Worm (Caenorhabditis elegans) whole organism, L2 larva: ENCODE data around the gene F44E2.6.

ENCODE experiments used
- C34F6.9 ChIP-seq: fragments of 150-350 bp; optimal IDR thresholded peaks from 2 replicates; lab custom pipeline; 2014; ENCODE audit warnings: missing biosample characterization, missing genetic modification characterization
- R02D3.7 ChIP-seq: fragments of 150-350 bp; optimal IDR thresholded peaks from 2 replicates; lab custom pipeline; 2014; ENCODE audit warnings: missing biosample characterization, missing genetic modification characterization
- ZK546.5 ChIP-seq: sonication (generic microtip); optimal IDR thresholded peaks from 2 replicates; lab custom pipeline; 2017; ENCODE audit warnings: missing biosample characterization, missing genetic modification characterization
- alr-1 ChIP-seq: fragments of 150-350 bp; optimal IDR thresholded peaks from 2 replicates; lab custom pipeline; 2014; ENCODE audit warnings: missing biosample characterization, missing genetic modification characterization
- ama-1 ChIP-seq: fragments of 150-350 bp; optimal IDR thresholded peaks from 2 replicates; lab custom pipeline; 2018; ENCODE audit warnings: inconsistent platforms
- ceh-16 ChIP-seq: fragments of 150-350 bp; optimal IDR thresholded peaks from 2 replicates; lab custom pipeline; 2014; ENCODE audit warnings: missing biosample characterization, missing genetic modification characterization
- ceh-82 ChIP-seq: fragments of 150-350 bp; optimal IDR thresholded peaks from 2 replicates; lab custom pipeline; 2014; ENCODE audit warnings: missing biosample characterization, missing genetic modification characterization
- egl-27 ChIP-seq: sonication (generic microtip); optimal IDR thresholded peaks from 3 replicates; lab custom pipeline; 2017; ENCODE audit warnings: missing biosample characterization, missing genetic modification reagents, missing genetic modification characterization
- elt-1 ChIP-seq: fragments of 150-350 bp; optimal IDR thresholded peaks from 2 replicates; lab custom pipeline; 2014; ENCODE audit warnings: missing biosample characterization, missing genetic modification characterization
- elt-3 ChIP-seq: sonication (generic microtip); optimal IDR thresholded peaks from 2 replicates; lab custom pipeline; 2017; ENCODE audit warnings: missing biosample characterization, missing genetic modification characterization
- fos-1 ChIP-seq: fragments of 150-350 bp; optimal IDR thresholded peaks from 2 replicates; lab custom pipeline; 2014; ENCODE audit warnings: missing biosample characterization, missing genetic modification characterization
- gmeb-1 ChIP-seq: fragments of 150-350 bp; optimal IDR thresholded peaks from 2 replicates; lab custom pipeline; 2014; ENCODE audit warnings: missing biosample characterization, missing genetic modification characterization
- lin-13 ChIP-seq: fragments of 150-350 bp; optimal IDR thresholded peaks from 2 replicates; lab custom pipeline; 2014; ENCODE audit warnings: missing biosample characterization, missing genetic modification reagents, missing genetic modification characterization
- lin-39 ChIP-seq: fragments of 150-350 bp; optimal IDR thresholded peaks from 2 replicates; lab custom pipeline; 2014; ENCODE audit warnings: missing biosample characterization, missing genetic modification reagents, missing genetic modification characterization
- lsy-2 ChIP-seq, 2 experiments: fragments of 150-350 bp in 1 of 2; sonication (generic microtip) in 1 of 2; optimal IDR thresholded peaks; 2 replicates each; lab custom pipeline; 2014 to 2017; ENCODE audit warnings: missing biosample characterization in 2 of 2, missing genetic modification characterization in 2 of 2
- nhr-11 ChIP-seq: fragments of 150-350 bp; optimal IDR thresholded peaks from 2 replicates; lab custom pipeline; 2014; ENCODE audit warnings: missing biosample characterization, missing genetic modification characterization
- nhr-12 ChIP-seq: fragments of 150-350 bp; optimal IDR thresholded peaks from 2 replicates; lab custom pipeline; 2014; ENCODE audit warnings: missing biosample characterization, missing genetic modification characterization
- nhr-21 ChIP-seq: fragments of 150-350 bp; optimal IDR thresholded peaks from 2 replicates; lab custom pipeline; 2014; ENCODE audit warnings: missing biosample characterization, missing genetic modification characterization
- nhr-237 ChIP-seq: fragments of 150-350 bp; optimal IDR thresholded peaks from 2 replicates; lab custom pipeline; 2014; ENCODE audit warnings: missing biosample characterization, missing genetic modification characterization
- nhr-25 ChIP-seq: fragments of 150-350 bp; sonication (generic microtip); optimal IDR thresholded peaks from 3 replicates; lab custom pipeline; 2014; ENCODE audit warnings: missing biosample characterization, missing genetic modification characterization
- nhr-6 ChIP-seq: fragments of 150-350 bp; optimal IDR thresholded peaks from 2 replicates; lab custom pipeline; 2014; ENCODE audit warnings: missing biosample characterization, missing genetic modification characterization
- nhr-77 ChIP-seq: fragments of 150-350 bp; optimal IDR thresholded peaks from 2 replicates; lab custom pipeline; 2014; ENCODE audit warnings: missing biosample characterization, missing genetic modification characterization
- peb-1 ChIP-seq: fragments of 150-350 bp; optimal IDR thresholded peaks from 2 replicates; lab custom pipeline; 2014; ENCODE audit warnings: missing biosample characterization, missing genetic modification characterization
- sem-4 ChIP-seq: fragments of 150-350 bp; optimal IDR thresholded peaks from 2 replicates; lab custom pipeline; 2014; ENCODE audit warnings: missing biosample characterization, missing genetic modification reagents, missing genetic modification characterization
- skn-1 ChIP-seq: sonication (generic microtip); optimal IDR thresholded peaks from 2 replicates; lab custom pipeline; 2017; ENCODE audit warnings: missing biosample characterization, missing genetic modification characterization
- sma-3 ChIP-seq: sonication (generic microtip); optimal IDR thresholded peaks from 2 replicates; lab custom pipeline; 2016; ENCODE audit warnings: missing genetic modification reagents, missing genetic modification characterization, missing compliant biosample characterization
- sma-9 ChIP-seq, 2 experiments: fragments of 150-350 bp in 1 of 2; sonication (generic microtip) in 1 of 2; optimal IDR thresholded peaks; 2 replicates each; lab custom pipeline; 2014 to 2016; ENCODE audit warnings: missing genetic modification characterization in 2 of 2, mild to moderate bottlenecking in 1 of 2, missing biosample characterization in 1 of 2, missing compliant biosample characterization in 1 of 2, missing genetic modification reagents in 1 of 2, moderate library complexity in 1 of 2
- unc-39 ChIP-seq: fragments of 150-350 bp; optimal IDR thresholded peaks from 2 replicates; lab custom pipeline; 2014; ENCODE audit warnings: missing biosample characterization, missing genetic modification characterization
- unc-55 ChIP-seq: fragments of 150-350 bp; sonication (generic microtip); optimal IDR thresholded peaks from 3 replicates; lab custom pipeline; 2014; ENCODE audit warnings: missing biosample characterization, missing genetic modification reagents, missing genetic modification characterization
- unc-62 ChIP-seq: fragments of 150-350 bp; optimal IDR thresholded peaks from 2 replicates; lab custom pipeline; 2014; ENCODE audit warnings: missing biosample characterization, missing genetic modification reagents, missing genetic modification characterization
- zag-1 ChIP-seq: fragments of 150-350 bp; optimal IDR thresholded peaks from 2 replicates; lab custom pipeline; 2014; ENCODE audit warnings: missing biosample characterization, missing genetic modification characterization
- ztf-1 ChIP-seq: fragments of 200-800 bp; sonication (Bioruptor generic); conservative IDR thresholded peaks from 2 replicates; pipeline ENCODE4 v1.3.6; 2022; ENCODE audit warnings: missing genetic modification characterization, missing compliant biosample characterization
- ztf-11 ChIP-seq: sonication (generic microtip); optimal IDR thresholded peaks from 2 replicates; lab custom pipeline; 2017; ENCODE audit warnings: missing biosample characterization, missing genetic modification characterization
- ztf-4 ChIP-seq: fragments of 150-350 bp; optimal IDR thresholded peaks from 2 replicates; lab custom pipeline; 2014; ENCODE audit warnings: missing biosample characterization, missing genetic modification characterization

The F44E2.6 gene

ce11 chrIII:8801864-8802818 lies 42.9 kb downstream of the F44E2.6 start (continued):
- TF ChIP-seq C34F6.9 (tag; lab: Kevin White, UChicago) (peak; percentile 99), gmeb-1 (tag; lab: Kevin White, UChicago) (peak; percentile 81), lsy-2 (tag; optimal IDR thresholded peaks at IDR 0.05; lab: Kevin White, UChicago) (peak; percentile 77 to 95), ceh-82 (tag; lab: Kevin White, UChicago) (peak; percentile 71), nhr-21 (tag; lab: Kevin White, UChicago) (peak; percentile 95), unc-62 (peak; percentile 86), ZK546.5 (peak; percentile 45), R02D3.7 (tag; lab: Kevin White, UChicago) (no peak), ceh-16 (tag; lab: Kevin White, UChicago) (peak; percentile 90), nhr-25 (tag; lab: Kevin White, UChicago) (peak; percentile 98), peb-1 (tag; lab: Kevin White, UChicago) (no peak), ama-1 (lab: Kevin White, UChicago) (peak; percentile 76), nhr-12 (tag; lab: Kevin White, UChicago) (no peak), elt-3 (tag; lab: Kevin White, UChicago) (no peak), elt-1 (no peak), ztf-4 (tag; lab: Kevin White, UChicago) (peak; percentile 96), fos-1 (tag; lab: Kevin White, UChicago) (peak; percentile 95), nhr-237 (tag; lab: Kevin White, UChicago) (peak; percentile 80), skn-1 (tag; lab: Kevin White, UChicago) (no peak), alr-1 (peak; percentile 99), nhr-6 (tag; lab: Kevin White, UChicago) (peak; percentile 97), ztf-11 (tag; lab: Kevin White, UChicago) (peak; percentile 42), unc-39 (tag; lab: Kevin White, UChicago) (no peak), lin-39 (tag; lab: Kevin White, UChicago) (peak; percentile 92), unc-55 (GFP tag; lab: Kevin White, UChicago) (peak; percentile 97), egl-27 (tag; lab: Kevin White, UChicago) (peak; percentile 99)

ce11 chrIII:8801352-8801863 lies 43.6 kb downstream of the F44E2.6 start:
- TF ChIP-seq sem-4 (tag; lab: Kevin White, UChicago) = no peak
- TF ChIP-seq nhr-77 (tag; lab: Kevin White, UChicago) = no peak
- TF ChIP-seq zag-1 (tag; lab: Kevin White, UChicago) = no peak
- no peak for TF ChIP-seq R02D3.7 (tag; lab: Kevin White, UChicago)
- TF ChIP-seq lsy-2 (tag; optimal IDR thresholded peaks at IDR 0.05; lab: Kevin White, UChicago) = no peak
- no peak for TF ChIP-seq ztf-4 (tag; lab: Kevin White, UChicago)
- no peak for TF ChIP-seq sma-9 (GFP tag; optimal IDR thresholded peaks at IDR 0.05; lab: Kevin White, UChicago)
- no peak for TF ChIP-seq sma-9 (tag; optimal IDR thresholded peaks at IDR 0.05; lab: Kevin White, UChicago)
- TF ChIP-seq lin-13 (GFP tag; lab: Kevin White, UChicago) = no peak
- TF ChIP-seq nhr-11 (tag; lab: Kevin White, UChicago) = no peak
- TF ChIP-seq ztf-1 (GFP tag; lab: Robert Waterston, UW) = no peak

ce11 chrIII:8800796-8801083 lies 44.3 kb downstream of the F44E2.6 start:
- TF ChIP-seq nhr-25 (tag; lab: Kevin White, UChicago) = peak; percentile 29
- TF ChIP-seq sma-3 = peak; percentile 10
- no peak for TF ChIP-seq C34F6.9 (tag; lab: Kevin White, UChicago)
